Worm (Caenorhabditis elegans) whole organism, L4/young adult: ENCODE results near the gene gtf-2A2.

Source experiments
- W03F9.2 ChIP-seq: fragments of 150-350 bp; optimal IDR thresholded peaks from 2 replicates; lab custom pipeline; 2014; ENCODE audit warnings: missing biosample characterization, missing genetic modification characterization
- dao-5 ChIP-seq: sonication (generic microtip); optimal IDR thresholded peaks from 2 replicates; lab custom pipeline; 2016; ENCODE audit warnings: missing genotype, missing genetic modification characterization, moderate library complexity, missing compliant biosample characterization
- him-1 ChIP-seq: sonication (generic microtip); optimal IDR thresholded peaks from 2 replicates; lab custom pipeline; 2016; ENCODE audit warnings: missing genotype, missing genetic modification reagents, missing genetic modification characterization, missing compliant biosample characterization

DNA sequence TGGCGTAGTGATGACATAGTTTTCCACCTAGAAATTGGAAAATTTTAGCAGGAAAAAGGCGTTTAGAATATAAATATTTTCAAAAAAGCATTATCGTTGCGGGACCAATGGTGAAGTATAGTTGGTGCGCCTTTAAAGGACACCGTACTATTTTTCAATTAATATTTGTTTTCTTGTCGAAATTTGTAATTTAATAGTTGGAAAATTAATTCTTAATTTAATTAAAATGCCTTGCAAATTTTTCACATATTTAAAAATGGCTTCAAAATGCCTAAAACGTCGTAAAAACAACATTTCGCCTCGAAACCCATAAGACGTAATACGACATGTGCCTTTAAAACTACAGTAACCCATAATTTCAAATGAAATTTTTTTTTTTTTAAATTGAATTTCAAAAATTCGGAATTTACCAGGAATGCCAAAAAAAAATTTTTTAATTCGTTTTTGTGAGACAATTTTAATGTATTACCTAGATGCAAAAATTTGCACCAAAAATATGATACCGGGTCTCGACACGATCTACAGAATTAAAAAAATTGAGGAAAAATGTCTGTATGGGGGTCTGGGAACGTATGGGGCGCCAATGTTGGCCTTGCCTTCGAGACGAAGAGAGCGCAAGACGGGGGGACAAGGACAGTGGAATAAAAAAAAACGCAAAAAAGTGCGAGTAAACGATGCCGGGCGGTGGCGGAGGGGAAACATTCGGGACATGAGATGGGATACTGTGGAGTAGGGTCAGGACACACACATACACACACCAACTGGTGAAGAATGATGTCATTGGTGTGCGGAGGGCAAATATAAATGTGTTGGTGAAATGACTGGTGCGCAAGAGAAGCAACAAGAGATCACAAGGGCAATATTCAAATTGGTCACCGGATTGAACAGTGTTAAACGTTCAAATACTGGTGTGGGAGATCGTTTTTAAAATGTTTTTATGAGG, 48.9 kb upstream of the gtf-2A2 start, which contains the start of gene aakg-1:
- TF ChIP-seq dao-5 (tag; lab: Kevin White, UChicago): no peak
- no peak for TF ChIP-seq W03F9.2 (tag; lab: Kevin White, UChicago)
- no peak for TF ChIP-seq him-1
